Worm (Caenorhabditis elegans): ENCODE results near the gene T20D4.12.

ce11 chrV:3398314-3398713 lies 1.4 kb downstream of the T20D4.12 start, which contains the start of gene T20D4.11:
- no peak for TF ChIP-seq nhr-76 (tag; optimal IDR thresholded peaks at IDR 0.05)
- no peak for TF ChIP-seq unc-62 (GFP tag; optimal IDR thresholded peaks at IDR 0.05)
- no peak for TF ChIP-seq pqm-1 (tag; optimal IDR thresholded peaks at IDR 0.05)
- TF ChIP-seq nfya-1 (tag; optimal IDR thresholded peaks at IDR 0.05; ENCODE audit: insufficient read depth) = no peak
